Worm (Caenorhabditis elegans): ENCODE results near the gene elpc-4.

DNA sequence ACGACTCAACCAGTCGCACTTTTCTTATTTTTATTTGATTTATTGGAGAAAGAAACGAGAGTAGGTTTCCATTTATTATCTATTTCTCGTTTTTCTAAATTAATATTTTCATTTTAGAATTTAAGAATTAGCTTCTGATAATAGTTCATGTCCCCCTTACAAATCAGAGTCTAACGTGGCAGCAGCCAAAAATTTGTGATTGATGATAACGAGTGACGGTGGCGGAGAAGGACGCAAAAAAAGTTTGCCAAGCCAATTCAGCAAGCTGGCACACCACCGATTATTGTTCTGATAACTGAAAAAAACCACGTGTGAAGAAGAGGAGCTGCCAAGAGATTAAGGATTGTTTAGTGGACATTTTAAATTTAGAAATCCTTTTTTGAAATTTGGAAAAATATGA is 13.3 kb downstream of the elpc-4 start:
- TF ChIP-seq ZK546.5 (tag; optimal IDR thresholded peaks at IDR 0.05) (no peak), nhr-237 (tag; optimal IDR thresholded peaks at IDR 0.05) (no peak)
